Worm (Caenorhabditis elegans) whole organism, mixed stage, embryonic: ENCODE results near the gene F42C5.4.

Experiments used
- blmp-1 ChIP-seq: fragments of 150-350 bp; optimal IDR thresholded peaks from 2 replicates; lab custom pipeline; 2014; ENCODE audit warnings: missing biosample characterization, missing genetic modification characterization
- ceh-83 ChIP-seq: fragments of 200-800 bp; sonication (Bioruptor generic); optimal IDR thresholded peaks from 2 replicates; lab custom pipeline; 2018; ENCODE audit warnings: mild to moderate bottlenecking, missing genetic modification characterization, missing compliant biosample characterization
- ces-1 ChIP-seq: fragments of 150-350 bp; optimal IDR thresholded peaks from 2 replicates; lab custom pipeline; 2014; ENCODE audit warnings: missing biosample characterization, missing genetic modification reagents, missing genetic modification characterization
- sem-2 ChIP-seq: fragments of 200-800 bp; sonication (Bioruptor generic); optimal IDR thresholded peaks from 2 replicates; lab custom pipeline; 2018; ENCODE audit warnings: mild to moderate bottlenecking, missing genetic modification characterization, missing compliant biosample characterization
- tbx-8 ChIP-seq: fragments of 200-800 bp; sonication (Bioruptor generic); optimal IDR thresholded peaks from 2 replicates; lab custom pipeline; 2018; ENCODE audit warnings: mild to moderate bottlenecking, missing genetic modification characterization, moderate library complexity, missing compliant biosample characterization
- unc-39 ChIP-seq: fragments of 150-350 bp; optimal IDR thresholded peaks from 2 replicates; lab custom pipeline; 2014; ENCODE audit warnings: missing biosample characterization, missing genetic modification characterization
- ztf-11 ChIP-seq: fragments of 150-350 bp; optimal IDR thresholded peaks from 2 replicates; lab custom pipeline; 2014; ENCODE audit warnings: missing biosample characterization, missing genetic modification characterization

ce11 chrIV:7310410-7310809 is 18.5 kb upstream of the F42C5.4 start, which contains the start of gene grl-4:
- TF ChIP-seq ces-1 (GFP tag; lab: Kevin White, UChicago) (no peak), unc-39 (tag; lab: Kevin White, UChicago) (no peak), tbx-8 (no peak), ceh-83 (no peak), ztf-11 (tag; lab: Kevin White, UChicago) (no peak), sem-2 (no peak), blmp-1 (tag; lab: Kevin White, UChicago) (no peak)
